Fruit fly (Drosophila melanogaster) whole organism, embryonic: Measurements from ENCODE around the gene sob.

ENCODE experiments used
- B-H1 ChIP-seq: fragments of 200-800 bp; sonication (Bioruptor generic); IDR thresholded peaks from 3 replicates; pipeline ENCODE4 v1.3.6; 2022; ENCODE audit warnings: missing biosample characterization, missing genetic modification characterization
- C15 ChIP-seq: fragments of 200-800 bp; sonication (Bioruptor generic); IDR thresholded peaks from 3 replicates; pipeline ENCODE4 v1.3.6; 2022; ENCODE audit warnings: missing biosample characterization, missing genetic modification characterization
- CG11085 ChIP-seq: fragments of 200-800 bp; sonication (Bioruptor generic); IDR thresholded peaks from 2 replicates; pipeline ENCODE4 v1.3.6; 2022; ENCODE audit warnings: missing biosample characterization, missing genetic modification characterization
- CG11456 ChIP-seq: fragments of 200-800 bp; sonication (Bioruptor generic); IDR thresholded peaks from 3 replicates; pipeline ENCODE4 v1.3.6; 2022; ENCODE audit warnings: missing biosample characterization, missing genetic modification characterization
- CG11560 ChIP-seq: fragments of 200-800 bp; sonication (Bioruptor generic); IDR thresholded peaks from 3 replicates; pipeline ENCODE4 v1.3.6; 2022; ENCODE audit warnings: missing biosample characterization, missing genetic modification characterization
- CG12219 ChIP-seq: fragments of 200-800 bp; sonication (Bioruptor generic); optimal IDR thresholded peaks from 3 replicates; lab custom pipeline; 2018; ENCODE audit warnings: missing biosample characterization, mild to moderate bottlenecking, missing genetic modification characterization
- CG12391 ChIP-seq: fragments of 200-800 bp; sonication (Bioruptor generic); optimal IDR thresholded peaks from 3 replicates; lab custom pipeline; 2018; ENCODE audit warnings: missing biosample characterization, mild to moderate bottlenecking, missing genetic modification characterization, moderate library complexity
- CG12744 ChIP-seq: fragments of 200-800 bp; sonication (Bioruptor generic); optimal IDR thresholded peaks from 2 replicates; lab custom pipeline; 2016; ENCODE audit warnings: missing biosample characterization, missing genetic modification characterization
- CG13123 ChIP-seq: fragments of 200-800 bp; sonication (Bioruptor generic); optimal IDR thresholded peaks from 2 replicates; lab custom pipeline; 2016; ENCODE audit warnings: missing biosample characterization, missing genetic modification characterization
- CG13624 ChIP-seq: fragments of 200-800 bp; sonication (Bioruptor generic); optimal IDR thresholded peaks from 2 replicates; lab custom pipeline; 2016; ENCODE audit warnings: missing biosample characterization, missing genetic modification characterization
- CG14667 ChIP-seq: fragments of 200-800 bp; sonication (Bioruptor generic); IDR thresholded peaks from 2 replicates; pipeline ENCODE4 v1.3.6; 2022; ENCODE audit warnings: missing biosample characterization, missing genetic modification characterization
- CG14860 ChIP-seq: fragments of 200-800 bp; sonication (Bioruptor generic); IDR thresholded peaks from 3 replicates; pipeline ENCODE4 v1.3.6; 2022; ENCODE audit warnings: missing biosample characterization, missing genetic modification characterization; ENCODE audit not compliant: partially characterized antibody
- CG16815 ChIP-seq: fragments of 200-800 bp; sonication (Bioruptor generic); optimal IDR thresholded peaks from 3 replicates; lab custom pipeline; 2017; ENCODE audit warnings: missing biosample characterization, mild to moderate bottlenecking, missing genetic modification characterization
- CG3281 ChIP-seq: fragments of 200-800 bp; sonication (Bioruptor generic); optimal IDR thresholded peaks from 3 replicates; lab custom pipeline; 2017; ENCODE audit warnings: missing biosample characterization, mild to moderate bottlenecking, missing genetic modification characterization
- CG34422 ChIP-seq: fragments of 200-800 bp; sonication (Bioruptor generic); IDR thresholded peaks from 3 replicates; pipeline ENCODE4 v1.3.6; 2022; ENCODE audit warnings: missing biosample characterization, missing genetic modification characterization
- CG4360 ChIP-seq: fragments of 200-800 bp; sonication (Bioruptor generic); IDR thresholded peaks from 2 replicates; pipeline ENCODE4 v1.3.6; 2022; ENCODE audit warnings: missing biosample characterization, missing genetic modification characterization
- CG4404 ChIP-seq: fragments of 200-800 bp; sonication (Bioruptor generic); IDR thresholded peaks from 2 replicates; pipeline ENCODE4 v1.3.6; 2022; ENCODE audit warnings: missing biosample characterization, missing genetic modification characterization
- CG4820 ChIP-seq: fragments of 200-800 bp; sonication (Bioruptor generic); optimal IDR thresholded peaks from 3 replicates; lab custom pipeline; 2016; ENCODE audit warnings: missing biosample characterization, missing genetic modification characterization
- CG4854 ChIP-seq: fragments of 200-800 bp; sonication (Bioruptor generic); optimal IDR thresholded peaks from 2 replicates; lab custom pipeline; 2016; ENCODE audit warnings: missing biosample characterization, missing genetic modification characterization, inconsistent platforms
- CG6854 ChIP-seq: fragments of 200-800 bp; sonication (Bioruptor generic); optimal IDR thresholded peaks from 3 replicates; lab custom pipeline; 2017; ENCODE audit warnings: missing biosample characterization, mild to moderate bottlenecking, missing genetic modification characterization
- CG7987 ChIP-seq: fragments of 200-800 bp; sonication (Bioruptor generic); optimal IDR thresholded peaks from 2 replicates; lab custom pipeline; 2018; ENCODE audit warnings: missing biosample characterization, mild to moderate bottlenecking, missing genetic modification characterization, moderate library complexity
- CG8388 ChIP-seq: fragments of 200-800 bp; sonication (Bioruptor generic); optimal IDR thresholded peaks from 2 replicates; lab custom pipeline; 2019; ENCODE audit warnings: missing biosample characterization, mild to moderate bottlenecking, missing genetic modification characterization, moderate library complexity
- CG9609 ChIP-seq: fragments of 200-800 bp; sonication (Bioruptor generic); optimal IDR thresholded peaks from 3 replicates; lab custom pipeline; 2016; ENCODE audit warnings: missing biosample characterization, missing genetic modification characterization
- CG9797 ChIP-seq: fragments of 200-800 bp; sonication (Bioruptor generic); optimal IDR thresholded peaks from 3 replicates; lab custom pipeline; 2018; ENCODE audit warnings: missing biosample characterization, mild to moderate bottlenecking, missing genetic modification characterization
- CG9876 ChIP-seq: fragments of 200-800 bp; sonication (Bioruptor generic); optimal IDR thresholded peaks from 2 replicates; lab custom pipeline; 2016; ENCODE audit warnings: missing biosample characterization, missing genetic modification characterization
- CHES-1-like ChIP-seq: fragments of 200-800 bp; sonication (Bioruptor generic); optimal IDR thresholded peaks from 2 replicates; lab custom pipeline; 2016; ENCODE audit warnings: missing biosample characterization, missing genetic modification characterization
- Dad ChIP-seq: fragments of 200-800 bp; sonication (Bioruptor generic); optimal IDR thresholded peaks from 3 replicates; lab custom pipeline; 2016; ENCODE audit warnings: missing biosample characterization, missing genetic modification characterization
- Dfd ChIP-seq, 2 experiments: fragments of >200 bp; optimal IDR thresholded peaks; 2 replicates each; lab custom pipeline; 2017; ENCODE audit warnings: missing biosample characterization in 2 of 2, missing genetic modification characterization in 2 of 2
- GATAe ChIP-seq: fragments of 200-800 bp; sonication (Bioruptor generic); conservative IDR thresholded peaks from 2 replicates; pipeline ENCODE4 v1.3.6; 2022; ENCODE audit warnings: missing biosample characterization, missing genetic modification characterization
- Gsc ChIP-seq: fragments of 200-800 bp; sonication (Bioruptor generic); IDR thresholded peaks from 2 replicates; pipeline ENCODE4 v1.3.6; 2022; ENCODE audit warnings: missing biosample characterization, missing genetic modification characterization
- HLH54F ChIP-seq: fragments of 200-800 bp; sonication (Bioruptor generic); optimal IDR thresholded peaks from 3 replicates; lab custom pipeline; 2016; ENCODE audit warnings: missing biosample characterization, missing genetic modification characterization
- HmgD ChIP-seq: fragments of 200-800 bp; sonication (Bioruptor generic); optimal IDR thresholded peaks from 3 replicates; lab custom pipeline; 2016; ENCODE audit warnings: missing biosample characterization, missing genetic modification characterization
- Six4 ChIP-seq: fragments of 200-800 bp; sonication (Bioruptor generic); optimal IDR thresholded peaks from 2 replicates; lab custom pipeline; 2016; ENCODE audit warnings: missing biosample characterization, missing genetic modification characterization
- Sox100B ChIP-seq: fragments of 200-800 bp; sonication (Bioruptor generic); optimal IDR thresholded peaks from 3 replicates; lab custom pipeline; 2018; ENCODE audit warnings: missing biosample characterization, mild to moderate bottlenecking, missing genetic modification characterization
- Sox102F ChIP-seq: fragments of 200-800 bp; sonication (Bioruptor generic); optimal IDR thresholded peaks from 2 replicates; lab custom pipeline; 2018; ENCODE audit warnings: missing biosample characterization, mild to moderate bottlenecking, missing genetic modification characterization, moderate library complexity
- Tbp ChIP-seq: fragments of >200 bp; optimal IDR thresholded peaks from 2 replicates; lab custom pipeline; 2018; ENCODE audit warnings: missing biosample characterization, missing genetic modification characterization
- disco-r ChIP-seq: fragments of 200-800 bp; sonication (Bioruptor generic); optimal IDR thresholded peaks from 2 replicates; lab custom pipeline; 2016; ENCODE audit warnings: missing biosample characterization, missing genetic modification characterization
- ewg ChIP-seq: fragments of 200-800 bp; sonication (Bioruptor generic); optimal IDR thresholded peaks from 3 replicates; lab custom pipeline; 2017; ENCODE audit warnings: mild to moderate bottlenecking, missing biosample characterization, missing genetic modification reagents, missing genetic modification characterization
- fd102C ChIP-seq: fragments of 200-800 bp; sonication (Bioruptor generic); optimal IDR thresholded peaks from 2 replicates; lab custom pipeline; 2018; ENCODE audit warnings: missing biosample characterization, mild to moderate bottlenecking, missing genetic modification characterization, moderate library complexity
- gce ChIP-seq: fragments of 200-800 bp; sonication (Bioruptor generic); IDR thresholded peaks from 3 replicates; pipeline ENCODE4 v1.3.6; 2022; ENCODE audit warnings: missing biosample characterization, missing genetic modification characterization
- jigr1 ChIP-seq: fragments of 200-800 bp; sonication (Bioruptor generic); IDR thresholded peaks from 3 replicates; pipeline ENCODE4 v1.3.6; 2022; ENCODE audit warnings: missing biosample characterization, missing genetic modification characterization
- lbe ChIP-seq: fragments of 200-800 bp; sonication (Bioruptor generic); optimal IDR thresholded peaks from 2 replicates; lab custom pipeline; 2016; ENCODE audit warnings: missing biosample characterization, mild to moderate bottlenecking, missing genetic modification characterization
- mirr ChIP-seq: fragments of 200-800 bp; sonication (Bioruptor generic); optimal IDR thresholded peaks from 3 replicates; lab custom pipeline; 2018; ENCODE audit warnings: missing biosample characterization, mild to moderate bottlenecking, missing genetic modification characterization
- nom ChIP-seq: fragments of 200-800 bp; sonication (Bioruptor generic); optimal IDR thresholded peaks from 2 replicates; lab custom pipeline; 2017; ENCODE audit warnings: missing biosample characterization, missing genetic modification characterization, mild to moderate bottlenecking, moderate library complexity, missing genetic modification reagents
- pb ChIP-seq: fragments of 200-800 bp; sonication (Bioruptor generic); optimal IDR thresholded peaks from 3 replicates; lab custom pipeline; 2016; ENCODE audit warnings: missing biosample characterization, missing genetic modification characterization
- pnt ChIP-seq: fragments of 200-800 bp; sonication (Bioruptor generic); optimal IDR thresholded peaks from 3 replicates; lab custom pipeline; 2016; ENCODE audit warnings: missing biosample characterization, missing genetic modification characterization
- slbo ChIP-seq: fragments of 200-800 bp; sonication (Bioruptor generic); IDR thresholded peaks from 2 replicates; pipeline ENCODE4 v1.3.6; 2022; ENCODE audit warnings: missing biosample characterization, missing genetic modification characterization
- tgo ChIP-seq: fragments of 200-800 bp; sonication (Bioruptor generic); IDR thresholded peaks from 3 replicates; pipeline ENCODE4 v1.3.6; 2022; ENCODE audit warnings: missing biosample characterization, missing genetic modification characterization
- ttk ChIP-seq: fragments of 200-800 bp; sonication (Bioruptor generic); IDR thresholded peaks from 2 replicates; pipeline ENCODE4 v2.1.2; 2022; ENCODE audit warnings: missing biosample characterization, missing genetic modification characterization
- tx ChIP-seq: fragments of 200-800 bp; sonication (Bioruptor generic); optimal IDR thresholded peaks from 2 replicates; lab custom pipeline; 2016; ENCODE audit warnings: missing biosample characterization, missing genetic modification characterization

The sob gene

DNA sequence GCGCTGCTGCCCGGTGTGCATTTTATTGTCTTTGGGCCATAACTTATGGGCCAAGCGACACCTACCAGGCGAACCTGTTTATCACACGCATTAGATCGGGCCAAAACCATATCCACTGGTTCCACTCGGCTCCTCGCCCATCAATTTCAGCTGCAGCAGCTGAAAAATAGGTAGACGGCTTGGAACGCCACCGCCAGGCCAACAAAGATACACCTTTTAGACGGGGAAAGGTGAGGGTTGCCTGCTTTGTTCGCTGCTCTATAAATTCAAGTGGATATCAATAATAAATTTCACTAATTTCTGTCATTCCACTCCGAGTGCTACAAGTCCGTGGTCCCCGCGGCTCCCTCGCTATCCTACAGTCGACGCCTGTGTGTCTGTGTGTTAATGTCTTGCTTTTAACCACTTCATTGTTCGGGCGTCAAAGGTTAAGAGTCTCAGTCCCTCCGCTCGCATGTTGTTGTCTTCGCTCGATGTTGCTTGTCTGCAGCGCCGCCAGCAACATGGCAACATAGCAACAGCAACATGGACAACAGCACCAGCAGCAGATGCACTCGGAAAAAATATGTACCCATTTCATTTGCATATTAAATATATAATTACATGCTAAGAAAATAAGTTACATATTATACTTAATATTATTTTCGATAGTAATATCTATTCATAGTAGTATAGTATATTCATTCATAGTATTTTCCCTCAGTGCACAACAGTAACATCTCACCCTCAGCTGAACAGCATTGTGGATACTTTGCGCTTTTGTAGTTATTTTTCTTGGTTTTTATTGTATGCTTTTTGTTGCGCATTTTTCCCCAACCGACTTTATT is 7.6 kb upstream of the sob start (continued):
- TF ChIP-seq ewg = peak; percentile 69
- TF ChIP-seq ttk (GFP tag; lab: Robert Waterston, UW) = peak; percentile 84
- no peak for TF ChIP-seq CG12744 (GFP tag; lab: Kevin White, UChicago)
- TF ChIP-seq Sox100B (GFP tag; lab: Kevin White, UChicago) = peak; percentile 87
- TF ChIP-seq Dfd (GFP tag; optimal IDR thresholded peaks at IDR 0.05; lab: Kevin White, UChicago) = no peak
- peak; percentile 76 for TF ChIP-seq CG12219
- TF ChIP-seq CG4360 = peak; percentile 72
- TF ChIP-seq CG9609 = no peak
- TF ChIP-seq CG6854 (GFP tag; lab: Kevin White, UChicago) = no peak
- TF ChIP-seq CG3281 (GFP tag; lab: Kevin White, UChicago) = no peak
- peak; percentile 76 for TF ChIP-seq CG4820 (GFP tag; lab: Kevin White, UChicago)
- peak; percentile 88 for TF ChIP-seq CG4404 (GFP tag; lab: Robert Waterston, UW)
- peak; percentile 34 for TF ChIP-seq CG7987
- peak; percentile 79 for TF ChIP-seq Six4 (GFP tag; lab: Kevin White, UChicago)
- peak; percentile 86 for TF ChIP-seq gce (GFP tag; lab: Robert Waterston, UW)
- peak; percentile 62 for TF ChIP-seq CG14667 (GFP tag; lab: Robert Waterston, UW)
- TF ChIP-seq CG14860 (GFP tag; lab: Robert Waterston, UW) = no peak
- TF ChIP-seq HLH54F = no peak
- TF ChIP-seq HmgD (GFP tag; lab: Kevin White, UChicago) = no peak
- TF ChIP-seq disco-r = no peak
- TF ChIP-seq C15 (GFP tag; lab: Robert Waterston, UW) = no peak
- TF ChIP-seq Tbp (GFP tag; lab: Kevin White, UChicago) = no peak
- no peak for TF ChIP-seq CHES-1-like (GFP tag; lab: Kevin White, UChicago)
- TF ChIP-seq CG4854 (GFP tag; lab: Kevin White, UChicago) = no peak
- peak; percentile 84 for TF ChIP-seq fd102C (GFP tag; lab: Kevin White, UChicago)
- peak; percentile 92 for TF ChIP-seq CG12391 (tag; lab: Kevin White, UChicago)
- TF ChIP-seq Dad = no peak
- TF ChIP-seq Gsc = peak; percentile 57
- TF ChIP-seq CG13123 (GFP tag; lab: Kevin White, UChicago) = peak; percentile 50
- TF ChIP-seq CG11456 (GFP tag; lab: Robert Waterston, UW) = no peak
- TF ChIP-seq pb (GFP tag; lab: Kevin White, UChicago) = no peak
- TF ChIP-seq CG9797 = no peak
- TF ChIP-seq pnt (GFP tag; lab: Kevin White, UChicago) = no peak
- 0 out of 3 replicates have a peak, but pooled peaks have one; percentile 38 for TF ChIP-seq CG11560 (tag; lab: Robert Waterston, UW)
- peak; percentile 32; the same call in 1 of the 2 replicates for TF ChIP-seq CG11085 (GFP tag; lab: Robert Waterston, UW)
- peak; percentile 56 for TF ChIP-seq nom (GFP tag; lab: Kevin White, UChicago)
- TF ChIP-seq mirr (GFP tag; lab: Kevin White, UChicago) = no peak
- TF ChIP-seq slbo = no peak; the same call in 1 of the 2 replicates
- TF ChIP-seq CG16815 (GFP tag; lab: Kevin White, UChicago) = peak; percentile 72
- peak; percentile 84 for TF ChIP-seq Sox102F (GFP tag; lab: Kevin White, UChicago)
- no peak for TF ChIP-seq lbe (GFP tag; lab: Kevin White, UChicago)
- TF ChIP-seq B-H1 = peak; percentile 67; the same call in 2 of the 3 replicates
- TF ChIP-seq CG13624 = no peak
- no peak for TF ChIP-seq GATAe (GFP tag; lab: Robert Waterston, UW)
- TF ChIP-seq jigr1 (GFP tag; lab: Robert Waterston, UW) = 0 out of 3 replicates have a peak, but pooled peaks have one; percentile 8
- TF ChIP-seq CG8388 (GFP tag; lab: Kevin White, UChicago) = peak; percentile 88
- TF ChIP-seq CG34422 = peak; percentile 84
- no peak for TF ChIP-seq tx
- peak; percentile 84 for TF ChIP-seq tgo (GFP tag; lab: Robert Waterston, UW)
- TF ChIP-seq CG9876 (GFP tag; lab: Kevin White, UChicago) = no peak
